Worm (Caenorhabditis elegans) whole organism, L4 larva: Measurements from ENCODE around the gene srw-109.

Experiments used
- Y105C5A.15 ChIP-seq: fragments of 200-800 bp; sonication (Bioruptor generic); IDR thresholded peaks from 2 replicates; pipeline ENCODE4 v1.3.6; 2022; ENCODE audit warnings: missing genetic modification characterization, missing compliant biosample characterization
- ces-1 ChIP-seq: fragments of 150-350 bp; sonication (generic microtip); optimal IDR thresholded peaks from 4 replicates; lab custom pipeline; 2014; ENCODE audit warnings: missing biosample characterization, missing genetic modification reagents, missing genetic modification characterization
- ctbp-1 ChIP-seq: fragments of 200-800 bp; sonication (Bioruptor generic); IDR thresholded peaks from 2 replicates; pipeline ENCODE4 v1.3.6; 2022; ENCODE audit warnings: missing genetic modification reagents, missing genetic modification characterization, missing compliant biosample characterization
- dmd-6 ChIP-seq: fragments of 200-800 bp; sonication (Bioruptor generic); IDR thresholded peaks from 2 replicates; pipeline ENCODE4 v1.3.6; 2022; ENCODE audit warnings: missing genetic modification reagents, missing genetic modification characterization, missing compliant biosample characterization
- fos-1 ChIP-seq: fragments of 150-350 bp; optimal IDR thresholded peaks from 2 replicates; lab custom pipeline; 2014; ENCODE audit warnings: missing biosample characterization, missing genetic modification characterization
- mdl-1 ChIP-seq, 2 experiments: fragments of 150-350 bp in 1 of 2; sonication (generic microtip) in 1 of 2; optimal IDR thresholded peaks; 2 replicates each; lab custom pipeline; 2014 to 2017; ENCODE audit warnings: missing biosample characterization in 2 of 2, missing genetic modification characterization in 2 of 2
- mep-1 ChIP-seq: fragments of 150-350 bp; sonication (generic microtip); optimal IDR thresholded peaks from 3 replicates; lab custom pipeline; 2014; ENCODE audit warnings: missing biosample characterization, missing genetic modification characterization
- mes-2 ChIP-seq: sonication (generic microtip); optimal IDR thresholded peaks from 2 replicates; lab custom pipeline; 2016; ENCODE audit warnings: missing genotype, mild to moderate bottlenecking, missing genetic modification characterization, missing compliant biosample characterization; ENCODE audit not compliant: poor library complexity, severe bottlenecking
- nhr-76 ChIP-seq: fragments of 150-350 bp; optimal IDR thresholded peaks from 2 replicates; lab custom pipeline; 2014; ENCODE audit warnings: missing biosample characterization, missing genetic modification characterization
- skn-1 ChIP-seq: fragments of 150-350 bp; optimal IDR thresholded peaks from 2 replicates; lab custom pipeline; 2014; ENCODE audit warnings: missing biosample characterization, missing genetic modification characterization
- unc-62 ChIP-seq, 3 experiments: fragments of 150-350 bp in 1 of 3; sonication (generic microtip); optimal IDR thresholded peaks in 2 of 3; peaks in 1 of 3; 1 replicate in 1 of 3; 2 replicates in 2 of 3; lab custom pipeline; 2014 to 2017; ENCODE audit warnings: missing biosample characterization in 3 of 3, missing genetic modification characterization in 3 of 3, missing genetic modification reagents in 3 of 3, missing genotype in 1 of 3
- zfp-2 ChIP-seq: sonication (generic microtip); optimal IDR thresholded peaks from 2 replicates; lab custom pipeline; 2016; ENCODE audit warnings: mild to moderate bottlenecking, missing genetic modification characterization, missing compliant biosample characterization

ce11 chrV:559940-560339 lies 48.8 kb downstream of the srw-109 start, which contains the start of gene srx-7:
- TF ChIP-seq Y105C5A.15 (no peak), skn-1 (tag; lab: Kevin White, UChicago) (no peak), nhr-76 (tag; lab: Kevin White, UChicago) (no peak), ces-1 (GFP tag; lab: Kevin White, UChicago) (no peak), unc-62 (GFP tag; optimal IDR thresholded peaks at IDR 0.05 in 1 of 2; lab: Kevin White, UChicago) (no peak), unc-62 (tag; optimal IDR thresholded peaks at IDR 0.05; lab: Kevin White, UChicago) (no peak), mes-2 (tag; lab: Kevin White, UChicago) (no peak), zfp-2 (tag; lab: Kevin White, UChicago) (no peak), mep-1 (tag; lab: Kevin White, UChicago) (no peak), fos-1 (tag; lab: Kevin White, UChicago) (no peak), ctbp-1 (no peak), dmd-6 (GFP tag; lab: Robert Waterston, UW) (no peak), mdl-1 (tag; optimal IDR thresholded peaks at IDR 0.05; lab: Kevin White, UChicago) (no peak)
